Fruit fly (Drosophila melanogaster): ENCODE data around the gene CG8001.

The CG8001 gene

dm6 chr3L:1740129-1740975 lies 15.6 kb upstream of the CG8001 start (continued):
- TF ChIP-seq Usf (GFP tag; optimal IDR thresholded peaks at IDR 0.05) (peak; percentile 26), CG17802 (tag; optimal IDR thresholded peaks at IDR 0.05) (no peak), CG15514 (GFP tag; optimal IDR thresholded peaks at IDR 0.05) (no peak), CG13424 (tag; optimal IDR thresholded peaks at IDR 0.05) (peak; percentile 76), Poxn (GFP tag; IDR thresholded peaks at IDR 0.05) (peak; percentile 24; the same call in 1 of the 2 replicates), al (GFP tag; IDR thresholded peaks at IDR 0.05) (peak; percentile 69), Hr51 (GFP tag; optimal IDR thresholded peaks at IDR 0.05) (peak; percentile 34 to 83), stc (GFP tag; IDR thresholded peaks at IDR 0.05) (peak; percentile 70), CG31441 (GFP tag; IDR thresholded peaks at IDR 0.05) (peak; percentile 59), CG11093 (GFP tag; IDR thresholded peaks at IDR 0.05) (0 out of 3 replicates have a peak, but pooled peaks have one; percentile 41), jigr1 (GFP tag; IDR thresholded peaks at IDR 0.05) (peak; percentile 47; the same call in 2 of the 3 replicates), CkIIα-i1 (GFP tag; IDR thresholded peaks at IDR 0.05) (no peak), CG12744 (GFP tag; optimal IDR thresholded peaks at IDR 0.05) (peak; percentile 32), CG17568 (GFP tag; optimal IDR thresholded peaks at IDR 0.05) (no peak), CG3847 (GFP tag; IDR thresholded peaks at IDR 0.05) (peak; percentile 66; the same call in 1 of the 2 replicates), kah (GFP tag; optimal IDR thresholded peaks at IDR 0.05) (no peak), vnd (GFP tag; IDR thresholded peaks at IDR 0.05; ENCODE audit: partially characterized antibody) (no peak), nerfin-2 (GFP tag; IDR thresholded peaks at IDR 0.05; ENCODE audit: partially characterized antibody) (no peak), CG1233 (GFP tag; optimal IDR thresholded peaks at IDR 0.05) (peak; percentile 54), lov (optimal IDR thresholded peaks at IDR 0.05) (no peak), lov (GFP tag; IDR thresholded peaks at IDR 0.05) (0 out of 3 replicates have a peak, but pooled peaks have one; percentile 23), Dip3 (GFP tag; optimal IDR thresholded peaks at IDR 0.05) (peak; percentile 70), exex (tag; optimal IDR thresholded peaks at IDR 0.05) (no peak), sc (optimal IDR thresholded peaks at IDR 0.05) (no peak), sc (GFP tag; optimal IDR thresholded peaks at IDR 0.05) (no peak), CG32532 (GFP tag; IDR thresholded peaks at IDR 0.05) (peak; percentile 81), vfl (GFP tag; optimal IDR thresholded peaks at IDR 0.05) (peak; percentile 11), CG31365 (tag; optimal IDR thresholded peaks at IDR 0.05) (no peak), Doc2 (GFP tag; IDR thresholded peaks at IDR 0.05) (peak; percentile 16; the same call in 1 of the 2 replicates), bbx (GFP tag; IDR thresholded peaks at IDR 0.05; ENCODE audit: partially characterized antibody) (no peak), Ada2b (GFP tag; IDR thresholded peaks at IDR 0.05) (no peak), CG6175 (GFP tag; IDR thresholded peaks at IDR 0.05) (no peak), CG7987 (GFP tag; optimal IDR thresholded peaks at IDR 0.05) (no peak), Hmx (GFP tag; optimal IDR thresholded peaks at IDR 0.05) (peak; percentile 46), pb (GFP tag; optimal IDR thresholded peaks at IDR 0.05) (peak; percentile 32), ac (GFP tag; optimal IDR thresholded peaks at IDR 0.05) (no peak), CG15073 (GFP tag; optimal IDR thresholded peaks at IDR 0.05) (no peak), slp2 (GFP tag; optimal IDR thresholded peaks at IDR 0.05) (peak; percentile 36), Hey (tag; optimal IDR thresholded peaks at IDR 0.05) (no peak), H15 (GFP tag; IDR thresholded peaks at IDR 0.05) (peak; percentile 71), CG9817 (tag; optimal IDR thresholded peaks at IDR 0.05) (peak; percentile 51), CG7556 (GFP tag; optimal IDR thresholded peaks at IDR 0.05) (peak; percentile 7), CG11695 (GFP tag; IDR thresholded peaks at IDR 0.05) (peak; percentile 85), gce (GFP tag; IDR thresholded peaks at IDR 0.05) (peak; percentile 71; the same call in 1 of the 3 replicates), BEAF-32 (GFP tag; optimal IDR thresholded peaks at IDR 0.05) (no peak), CG4424 (GFP tag; optimal IDR thresholded peaks at IDR 0.05) (peak; percentile 33), CG16779 (GFP tag; IDR thresholded peaks at IDR 0.05) (no peak), Lim3 (GFP tag; IDR thresholded peaks at IDR 0.05) (peak; percentile 53; the same call in 1 of the 2 replicates), Dek (tag; optimal IDR thresholded peaks at IDR 0.05) (peak; percentile 63)
